Worm (Caenorhabditis elegans) whole organism, L2 larva: ENCODE measurements around the gene hmt-1.

ENCODE experiments used
- alr-1 ChIP-seq: fragments of 150-350 bp; optimal IDR thresholded peaks from 2 replicates; lab custom pipeline; 2014; ENCODE audit warnings: missing biosample characterization, missing genetic modification characterization
- ama-1 ChIP-seq: fragments of 150-350 bp; optimal IDR thresholded peaks from 2 replicates; lab custom pipeline; 2018; ENCODE audit warnings: inconsistent platforms
- blmp-1 ChIP-seq: sonication (generic microtip); optimal IDR thresholded peaks from 2 replicates; lab custom pipeline; 2017; ENCODE audit warnings: missing genetic modification characterization, mild to moderate bottlenecking, missing compliant biosample characterization, antibody characterized with exemption, moderate library complexity; ENCODE audit not compliant: insufficient read depth
- elt-3 ChIP-seq: sonication (generic microtip); optimal IDR thresholded peaks from 2 replicates; lab custom pipeline; 2017; ENCODE audit warnings: missing biosample characterization, missing genetic modification characterization
- gmeb-1 ChIP-seq: fragments of 150-350 bp; optimal IDR thresholded peaks from 2 replicates; lab custom pipeline; 2014; ENCODE audit warnings: missing biosample characterization, missing genetic modification characterization
- lin-11 ChIP-seq: fragments of 150-350 bp; sonication (generic microtip); optimal IDR thresholded peaks from 2 replicates; lab custom pipeline; 2014; ENCODE audit warnings: missing biosample characterization, missing genetic modification characterization, inconsistent platforms, mixed read lengths
- nhr-77 ChIP-seq: fragments of 150-350 bp; optimal IDR thresholded peaks from 2 replicates; lab custom pipeline; 2014; ENCODE audit warnings: missing biosample characterization, missing genetic modification characterization
- skn-1 ChIP-seq: sonication (generic microtip); optimal IDR thresholded peaks from 2 replicates; lab custom pipeline; 2017; ENCODE audit warnings: missing biosample characterization, missing genetic modification characterization
- ztf-4 ChIP-seq: fragments of 150-350 bp; optimal IDR thresholded peaks from 2 replicates; lab custom pipeline; 2014; ENCODE audit warnings: missing biosample characterization, missing genetic modification characterization

ce11 chrIII:11091651-11092278, 8.0 kb downstream of the hmt-1 start:
- TF ChIP-seq alr-1 (no peak), lin-11 (tag; lab: Kevin White, UChicago) (no peak), skn-1 (tag; lab: Kevin White, UChicago) (no peak), nhr-77 (tag; lab: Kevin White, UChicago) (no peak), blmp-1 (no peak), ztf-4 (tag; lab: Kevin White, UChicago) (no peak), ama-1 (lab: Kevin White, UChicago) (no peak), elt-3 (tag; lab: Kevin White, UChicago) (no peak), gmeb-1 (no peak)
